Worm (Caenorhabditis elegans) whole organism, late embryonic: Measurements from ENCODE around the gene sipa-1.

ENCODE experiments used
- C38D4.7 ChIP-seq: fragments of 200-800 bp; sonication (Bioruptor generic); optimal IDR thresholded peaks from 2 replicates; lab custom pipeline; 2018; ENCODE audit warnings: mild to moderate bottlenecking, missing genetic modification characterization, moderate library complexity, missing compliant biosample characterization
- K02D7.2 ChIP-seq: sonication (generic microtip); optimal IDR thresholded peaks from 2 replicates; lab custom pipeline; 2017; ENCODE audit warnings: mild to moderate bottlenecking, missing genetic modification characterization, missing compliant biosample characterization
- T23F11.4 ChIP-seq: fragments of 200-800 bp; sonication (Bioruptor generic); optimal IDR thresholded peaks from 2 replicates; lab custom pipeline; 2018; ENCODE audit warnings: mild to moderate bottlenecking, missing genetic modification characterization, missing compliant biosample characterization
- Y22D7AL.16 ChIP-seq: sonication (generic microtip); optimal IDR thresholded peaks from 2 replicates; lab custom pipeline; 2016; ENCODE audit warnings: missing genetic modification characterization, missing compliant biosample characterization
- ama-1 ChIP-seq: fragments of 150-350 bp; optimal IDR thresholded peaks from 2 replicates; lab custom pipeline; 2014
- ceh-18 ChIP-seq: sonication (generic microtip); optimal IDR thresholded peaks from 2 replicates; lab custom pipeline; 2016; ENCODE audit warnings: missing genetic modification characterization, missing compliant biosample characterization
- ceh-19 ChIP-seq: fragments of 200-800 bp; sonication (Bioruptor generic); optimal IDR thresholded peaks from 2 replicates; lab custom pipeline; 2018; ENCODE audit warnings: mild to moderate bottlenecking, missing genetic modification characterization, missing compliant biosample characterization
- ceh-2 ChIP-seq: sonication (generic microtip); optimal IDR thresholded peaks from 2 replicates; lab custom pipeline; 2016; ENCODE audit warnings: missing genotype, missing genetic modification characterization, missing compliant biosample characterization
- ceh-22 ChIP-seq: sonication (generic microtip); optimal IDR thresholded peaks from 2 replicates; lab custom pipeline; 2017; ENCODE audit warnings: missing biosample characterization, missing genetic modification characterization
- ceh-24 ChIP-seq: sonication (generic microtip); optimal IDR thresholded peaks from 2 replicates; lab custom pipeline; 2016; ENCODE audit warnings: mild to moderate bottlenecking, missing genetic modification characterization, missing compliant biosample characterization
- ceh-30 ChIP-seq: fragments of 150-350 bp; optimal IDR thresholded peaks from 2 replicates; lab custom pipeline; 2014; ENCODE audit warnings: missing biosample characterization, missing genetic modification characterization
- ceh-48 ChIP-seq: sonication (generic microtip); optimal IDR thresholded peaks from 2 replicates; lab custom pipeline; 2016; ENCODE audit warnings: missing genetic modification characterization, inconsistent platforms, missing compliant biosample characterization
- ceh-6 ChIP-seq: fragments of 200-800 bp; sonication (Bioruptor generic); optimal IDR thresholded peaks from 2 replicates; lab custom pipeline; 2018; ENCODE audit warnings: mild to moderate bottlenecking, missing genetic modification characterization, missing compliant biosample characterization
- dmd-4 ChIP-seq: sonication (generic microtip); optimal IDR thresholded peaks from 2 replicates; lab custom pipeline; 2016; ENCODE audit warnings: borderline replicate concordance, missing genetic modification characterization, missing compliant biosample characterization
- dve-1 ChIP-seq: sonication (generic microtip); optimal IDR thresholded peaks from 2 replicates; lab custom pipeline; 2017; ENCODE audit warnings: antibody characterized with exemption, mild to moderate bottlenecking, missing genetic modification characterization, missing compliant biosample characterization
- elt-2 ChIP-seq: sonication (generic microtip); optimal IDR thresholded peaks from 2 replicates; lab custom pipeline; 2016; ENCODE audit warnings: missing genetic modification reagents, missing genetic modification characterization, missing compliant biosample characterization
- eyg-1 ChIP-seq: sonication (generic microtip); optimal IDR thresholded peaks from 2 replicates; lab custom pipeline; 2016; ENCODE audit warnings: missing genotype, missing genetic modification characterization, missing compliant biosample characterization
- hlh-13 ChIP-seq: fragments of 200-800 bp; sonication (Bioruptor generic); optimal IDR thresholded peaks from 2 replicates; lab custom pipeline; 2018; ENCODE audit warnings: mild to moderate bottlenecking, missing genetic modification characterization, missing compliant biosample characterization
- hlh-30 ChIP-seq: sonication (generic microtip); optimal IDR thresholded peaks from 2 replicates; lab custom pipeline; 2017; ENCODE audit warnings: antibody characterized with exemption, missing genetic modification characterization, missing compliant biosample characterization; ENCODE audit not compliant: insufficient read depth
- hlh-6 ChIP-seq: sonication (generic microtip); optimal IDR thresholded peaks from 2 replicates; lab custom pipeline; 2016; ENCODE audit warnings: missing genotype, missing genetic modification characterization, missing compliant biosample characterization
- hlh-8 ChIP-seq: sonication (generic microtip); optimal IDR thresholded peaks from 2 replicates; lab custom pipeline; 2016; ENCODE audit warnings: missing genotype, missing genetic modification characterization, missing compliant biosample characterization
- lim-6 ChIP-seq: sonication (generic microtip); optimal IDR thresholded peaks from 2 replicates; lab custom pipeline; 2016; ENCODE audit warnings: missing genetic modification characterization, missing compliant biosample characterization
- lin-11 ChIP-seq: fragments of 200-800 bp; sonication (Bioruptor generic); optimal IDR thresholded peaks from 2 replicates; lab custom pipeline; 2018; ENCODE audit warnings: mild to moderate bottlenecking, missing genetic modification characterization, missing compliant biosample characterization
- nfya-1 ChIP-seq: sonication (generic microtip); optimal IDR thresholded peaks from 2 replicates; lab custom pipeline; 2017; ENCODE audit warnings: missing genetic modification characterization, mild to moderate bottlenecking, missing compliant biosample characterization, antibody characterized with exemption, moderate library complexity
- nhr-11 ChIP-seq: fragments of 150-350 bp; optimal IDR thresholded peaks from 2 replicates; lab custom pipeline; 2014; ENCODE audit warnings: missing biosample characterization, missing genetic modification characterization
- nhr-232 ChIP-seq: sonication (generic microtip); optimal IDR thresholded peaks from 2 replicates; lab custom pipeline; 2016; ENCODE audit warnings: missing genetic modification characterization, missing compliant biosample characterization
- pat-9 ChIP-seq: fragments of 200-800 bp; sonication (Bioruptor generic); optimal IDR thresholded peaks from 2 replicates; lab custom pipeline; 2018; ENCODE audit warnings: mild to moderate bottlenecking, missing genetic modification characterization, moderate library complexity, missing compliant biosample characterization
- pax-1 ChIP-seq: fragments of 150-350 bp; optimal IDR thresholded peaks from 2 replicates; lab custom pipeline; 2014; ENCODE audit warnings: missing biosample characterization, missing genetic modification characterization
- pha-4 ChIP-seq: fragments of 150-350 bp; optimal IDR thresholded peaks from 2 replicates; lab custom pipeline; 2018; ENCODE audit warnings: missing biosample characterization, missing genetic modification reagents, missing genetic modification characterization
- pros-1 ChIP-seq: fragments of 150-350 bp; optimal IDR thresholded peaks from 2 replicates; lab custom pipeline; 2014; ENCODE audit warnings: missing biosample characterization, missing genetic modification reagents, missing genetic modification characterization
- rnt-1 ChIP-seq: sonication (generic microtip); optimal IDR thresholded peaks from 2 replicates; lab custom pipeline; 2016; ENCODE audit warnings: missing genetic modification characterization, missing compliant biosample characterization
- sdc-2 ChIP-seq: sonication (generic microtip); optimal IDR thresholded peaks from 2 replicates; lab custom pipeline; 2016; ENCODE audit warnings: missing genotype, missing genetic modification characterization, missing compliant biosample characterization
- sox-2 ChIP-seq: fragments of 200-800 bp; sonication (Bioruptor generic); IDR thresholded peaks from 2 replicates; pipeline ENCODE4 v1.3.6; 2022; ENCODE audit warnings: missing genetic modification reagents, missing genetic modification characterization, missing compliant biosample characterization
- tbx-2 ChIP-seq: sonication (generic microtip); optimal IDR thresholded peaks from 2 replicates; lab custom pipeline; 2016; ENCODE audit warnings: missing genetic modification characterization, missing compliant biosample characterization
- tbx-7 ChIP-seq: sonication (generic microtip); optimal IDR thresholded peaks from 2 replicates; lab custom pipeline; 2016; ENCODE audit warnings: missing genotype, missing genetic modification characterization, missing compliant biosample characterization
- ttx-3 ChIP-seq: sonication (generic microtip); optimal IDR thresholded peaks from 2 replicates; lab custom pipeline; 2016; ENCODE audit warnings: missing genetic modification reagents, missing genetic modification characterization, missing compliant biosample characterization
- unc-42 ChIP-seq: sonication (generic microtip); optimal IDR thresholded peaks from 2 replicates; lab custom pipeline; 2016; ENCODE audit warnings: missing genotype, missing genetic modification characterization, missing compliant biosample characterization
- unc-55 ChIP-seq: sonication (generic microtip); optimal IDR thresholded peaks from 2 replicates; lab custom pipeline; 2017; ENCODE audit warnings: missing biosample characterization, missing genetic modification reagents, missing genetic modification characterization
- unc-86 ChIP-seq: sonication (generic microtip); optimal IDR thresholded peaks from 2 replicates; lab custom pipeline; 2016; ENCODE audit warnings: missing genetic modification characterization, missing compliant biosample characterization
- ztf-16 ChIP-seq: sonication (generic microtip); optimal IDR thresholded peaks from 2 replicates; lab custom pipeline; 2017; ENCODE audit warnings: missing genetic modification characterization, missing compliant biosample characterization

sipa-1 gene

DNA sequence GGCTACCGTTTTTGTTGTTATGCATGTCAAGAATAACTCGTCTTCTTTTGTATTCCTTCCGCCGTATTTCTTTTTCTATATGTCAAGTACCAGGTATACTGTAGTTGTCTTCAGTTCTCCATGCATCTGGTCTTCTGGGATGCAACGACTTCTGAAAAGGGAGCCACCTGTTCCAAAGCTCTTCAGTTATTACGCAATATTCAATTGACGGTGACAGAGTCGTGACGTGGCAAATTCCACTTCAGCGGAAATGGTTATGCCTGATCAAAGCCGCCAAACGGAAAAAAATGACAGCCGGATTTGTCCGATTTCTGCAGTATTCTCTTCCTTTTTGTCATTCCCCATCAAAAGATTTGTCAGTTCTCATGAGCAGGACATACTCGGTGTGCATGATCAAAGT is 19.4 kb upstream of the sipa-1 start:
- TF ChIP-seq hlh-30 (tag; lab: Kevin White, UChicago) (no peak), ceh-30 (no peak), pax-1 (tag; lab: Kevin White, UChicago) (no peak), dmd-4 (tag; lab: Kevin White, UChicago) (no peak), ama-1 (lab: Kevin White, UChicago) (no peak), ttx-3 (no peak), C38D4.7 (no peak), unc-55 (GFP tag; lab: Kevin White, UChicago) (no peak), dve-1 (tag; lab: Kevin White, UChicago) (no peak), lim-6 (tag; lab: Kevin White, UChicago) (no peak), pha-4 (tag; lab: Kevin White, UChicago) (no peak), tbx-7 (tag; lab: Kevin White, UChicago) (no peak), T23F11.4 (GFP tag; lab: Kevin White, UChicago) (no peak)

DNA sequence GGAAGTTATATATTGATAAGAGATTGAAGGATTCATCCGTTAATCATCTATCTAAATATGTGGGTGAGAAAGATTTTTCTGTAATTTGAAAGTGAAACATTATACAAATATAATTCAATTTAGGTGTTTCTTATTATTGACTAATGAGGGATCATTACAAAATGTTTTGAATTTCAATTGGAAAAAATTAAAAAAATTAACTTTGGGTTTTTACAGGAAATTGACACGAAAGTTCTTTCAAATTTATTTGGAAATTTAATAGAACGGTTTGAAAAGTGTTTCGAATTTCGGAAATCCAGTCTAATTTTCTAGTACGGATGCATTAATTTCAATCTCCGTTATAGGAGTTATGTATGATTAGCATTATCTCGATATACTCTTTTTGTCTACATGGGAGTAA is 16.0 kb upstream of the sipa-1 start:
- no peak for TF ChIP-seq hlh-30 (tag; lab: Kevin White, UChicago)
- no peak for TF ChIP-seq tbx-2 (tag; lab: Kevin White, UChicago)
- TF ChIP-seq nfya-1 (tag; lab: Kevin White, UChicago): no peak
- TF ChIP-seq ceh-30: no peak
- no peak for TF ChIP-seq sox-2 (GFP tag; lab: Robert Waterston, UW)
- no peak for TF ChIP-seq nhr-11
- TF ChIP-seq lin-11 (tag; lab: Kevin White, UChicago): no peak
- no peak for TF ChIP-seq hlh-6 (tag; lab: Kevin White, UChicago)
- no peak for TF ChIP-seq K02D7.2
- no peak for TF ChIP-seq hlh-8
- TF ChIP-seq ceh-19 (GFP tag; lab: Kevin White, UChicago): no peak
- TF ChIP-seq pat-9 (tag; lab: Kevin White, UChicago): no peak
- no peak for TF ChIP-seq unc-86 (tag; lab: Kevin White, UChicago)
- TF ChIP-seq, all 69 proteins: peak for 0

DNA sequence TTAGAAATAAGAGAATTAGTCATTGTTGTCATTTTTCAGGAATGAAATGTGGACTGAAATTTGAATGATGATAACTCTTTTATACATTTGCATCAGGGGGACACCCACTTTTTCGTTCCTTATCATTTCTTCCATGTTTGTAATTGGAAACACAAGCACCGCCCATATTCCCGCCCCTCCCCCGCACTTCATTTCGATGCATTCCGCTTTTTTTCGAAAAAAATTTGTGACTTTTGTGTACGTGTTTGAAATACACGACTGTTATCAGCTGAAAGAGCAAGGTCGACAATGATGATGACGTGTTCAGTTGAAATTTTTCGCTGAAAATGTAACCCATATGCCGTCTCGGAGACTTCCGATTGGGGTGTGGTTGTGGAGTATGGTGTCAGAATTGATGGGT is 13.6 kb upstream of the sipa-1 start, which contains the start of gene zip-10:
zip-10 (minus strand) TSS at position 43 of the 400 bp plus-strand sequence.
- TF ChIP-seq pros-1 (tag; lab: Kevin White, UChicago): no peak
- TF ChIP-seq K02D7.2: no peak
- no peak for TF ChIP-seq sdc-2 (tag; lab: Kevin White, UChicago)
- TF ChIP-seq unc-42 (tag; lab: Kevin White, UChicago): no peak
- no peak for TF ChIP-seq ztf-16 (tag; lab: Kevin White, UChicago)
- TF ChIP-seq ceh-22 (tag; lab: Kevin White, UChicago): no peak
- TF ChIP-seq unc-86 (tag; lab: Kevin White, UChicago): no peak
- TF ChIP-seq ceh-2: no peak
- no peak for TF ChIP-seq ceh-6 (GFP tag; lab: Kevin White, UChicago)
- TF ChIP-seq dve-1 (tag; lab: Kevin White, UChicago): no peak
- TF ChIP-seq ceh-18 (tag; lab: Kevin White, UChicago): no peak
- TF ChIP-seq Y22D7AL.16 (tag; lab: Kevin White, UChicago): no peak
- TF ChIP-seq ceh-48 (tag; lab: Kevin White, UChicago): no peak
- TF ChIP-seq elt-2 (tag; lab: Kevin White, UChicago): no peak
- no peak for TF ChIP-seq dmd-4 (tag; lab: Kevin White, UChicago)
- TF ChIP-seq sox-2 (GFP tag; lab: Robert Waterston, UW): no peak
- no peak for TF ChIP-seq nfya-1 (tag; lab: Kevin White, UChicago)
- TF ChIP-seq T23F11.4 (GFP tag; lab: Kevin White, UChicago): no peak
- TF ChIP-seq nhr-232 (tag; lab: Kevin White, UChicago): no peak
- TF ChIP-seq eyg-1 (tag; lab: Kevin White, UChicago): no peak
- TF ChIP-seq, all 69 proteins: peak for 0

DNA sequence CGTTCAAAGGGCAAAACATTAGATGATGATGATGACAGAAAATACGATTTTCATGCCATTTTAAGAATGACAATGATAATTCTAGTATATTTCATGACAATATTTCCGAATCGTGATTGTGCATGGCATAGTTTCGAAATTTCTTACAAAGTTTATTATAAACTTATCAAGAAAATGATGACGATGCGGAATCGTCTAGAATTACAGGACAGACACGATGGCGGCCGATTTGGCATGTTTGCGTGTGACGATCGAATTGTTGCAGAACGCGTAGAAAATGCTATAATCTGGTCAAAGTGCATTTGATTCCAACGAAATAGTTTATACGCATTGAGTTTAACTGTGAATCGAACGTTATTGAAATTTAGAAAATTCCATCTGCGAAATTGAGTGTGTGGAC is 12.2 kb upstream of the sipa-1 start:
- TF ChIP-seq hlh-13 (GFP tag; lab: Kevin White, UChicago) (no peak), ceh-24 (tag; lab: Kevin White, UChicago) (no peak), rnt-1 (tag; lab: Kevin White, UChicago) (no peak)
